Worm (Caenorhabditis elegans): Measurements from ENCODE around the gene pdha-1.

Gene pdha-1

DNA sequence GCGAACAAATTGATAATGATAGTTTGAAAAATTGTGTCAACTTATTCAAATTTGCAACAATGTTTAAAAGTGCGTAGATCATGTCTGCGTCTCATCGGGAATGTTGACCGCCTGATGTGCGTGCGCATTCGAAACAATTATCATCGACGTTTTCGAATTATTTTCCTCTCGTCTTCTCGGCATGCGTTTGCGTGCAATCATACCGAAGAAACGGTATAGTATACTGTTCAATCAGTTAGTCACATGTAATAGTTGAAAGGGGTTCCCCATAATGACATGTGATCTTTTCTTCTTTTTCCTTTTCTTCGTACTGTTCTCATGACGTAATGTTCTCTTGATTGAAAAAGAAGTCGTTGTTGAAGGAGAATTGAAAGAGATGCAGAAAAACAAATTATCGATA lies 49.3 kb upstream of the pdha-1 start (continued):
- no peak for TF ChIP-seq fkh-10 (GFP tag; optimal IDR thresholded peaks at IDR 0.05)
- peak; percentile 50 for TF ChIP-seq hpl-2 (GFP tag; optimal IDR thresholded peaks at IDR 0.05)
- TF ChIP-seq elt-2 (tag; optimal IDR thresholded peaks at IDR 0.05), result peak; percentile 82
- TF ChIP-seq nhr-76 (tag; optimal IDR thresholded peaks at IDR 0.05), result no peak
- TF ChIP-seq fos-1 (tag; optimal IDR thresholded peaks at IDR 0.05), result no peak
- TF ChIP-seq ets-5 (GFP tag; IDR thresholded peaks at IDR 0.05), result no peak
- peak; percentile 22; the same call in 1 of the 2 replicates for TF ChIP-seq ceh-88 (GFP tag; IDR thresholded peaks at IDR 0.05)

DNA sequence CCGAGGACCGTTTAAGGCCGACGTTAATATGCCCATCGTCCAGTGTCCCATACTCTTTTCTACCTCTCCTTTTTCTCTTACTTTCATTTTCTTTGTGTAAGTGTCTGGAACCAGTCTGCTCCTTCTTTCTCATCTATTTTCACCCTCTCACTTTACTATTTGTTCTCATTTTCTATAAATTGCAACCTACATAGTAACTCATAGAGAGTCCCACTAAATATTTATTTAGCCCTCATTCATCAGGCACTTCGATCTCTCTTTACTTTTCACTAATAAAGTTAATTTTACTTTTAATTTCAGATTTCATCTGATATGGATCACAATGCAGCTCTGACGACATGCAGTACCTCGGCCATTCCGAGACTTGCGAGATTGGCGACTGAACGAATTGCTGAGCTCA lies 48.7 kb upstream of the pdha-1 start, which contains the start of gene zyg-11:
zyg-11 (plus strand) TSS at position 301 of the 400 bp plus-strand sequence.
- peak in 1 of 2 experiments; percentile 12 for TF ChIP-seq efl-1 (optimal IDR thresholded peaks at IDR 0.05)
- no peak for TF ChIP-seq efl-1 (GFP tag; optimal IDR thresholded peaks at IDR 0.05 in 1 of 2)
- no peak for TF ChIP-seq snu-23 (GFP tag; optimal IDR thresholded peaks at IDR 0.05)
- TF ChIP-seq grh-1 (GFP tag; IDR thresholded peaks at IDR 0.05), result no peak
- peak; percentile 7 for TF ChIP-seq lir-3 (tag; optimal IDR thresholded peaks at IDR 0.05; ENCODE audit: poor library complexity)

ce11 chrII:8020580-8021044 lies 45.5 kb upstream of the pdha-1 start:
- TF ChIP-seq elt-3 (tag; optimal IDR thresholded peaks at IDR 0.05) (no peak), aly-2 (tag; optimal IDR thresholded peaks at IDR 0.05) (peak; percentile 47), nhr-90 (tag; optimal IDR thresholded peaks at IDR 0.05; ENCODE audit: poor library complexity) (peak; percentile 20), efl-1 (optimal IDR thresholded peaks at IDR 0.05) (no peak), efl-1 (GFP tag; optimal IDR thresholded peaks at IDR 0.05 in 1 of 2) (peak in 1 of 2 experiments; percentile 54)

- TF ChIP-seq unc-62 (GFP tag; optimal IDR thresholded peaks at IDR 0.05), result no peak
- TF ChIP-seq isw-1 (GFP tag; IDR thresholded peaks at IDR 0.05), result no peak
- no peak for TF ChIP-seq nhr-76 (tag; optimal IDR thresholded peaks at IDR 0.05)
- TF ChIP-seq nhr-20 (tag; optimal IDR thresholded peaks at IDR 0.05), result no peak
- TF ChIP-seq nhr-19 (GFP tag; conservative IDR thresholded peaks at IDR 0.05), result no peak
- no peak for TF ChIP-seq xbp-1 (tag; optimal IDR thresholded peaks at IDR 0.05)
- no peak for TF ChIP-seq tlp-1 (tag; optimal IDR thresholded peaks at IDR 0.05)
- no peak for TF ChIP-seq unc-98 (GFP tag; IDR thresholded peaks at IDR 0.05)
- TF ChIP-seq fkh-10 (GFP tag; optimal IDR thresholded peaks at IDR 0.05), result no peak
- no peak for TF ChIP-seq pax-3 (tag; optimal IDR thresholded peaks at IDR 0.05)
- no peak for TF ChIP-seq ceh-8 (GFP tag; optimal IDR thresholded peaks at IDR 0.05)
- TF ChIP-seq vab-15 (tag; optimal IDR thresholded peaks at IDR 0.05), result no peak
- no peak for TF ChIP-seq lin-35 (GFP tag; optimal IDR thresholded peaks at IDR 0.05)
- TF ChIP-seq efl-1 (optimal IDR thresholded peaks at IDR 0.05), result no peak
- no peak for TF ChIP-seq efl-1 (GFP tag; optimal IDR thresholded peaks at IDR 0.05 in 1 of 2)
- no peak for TF ChIP-seq swsn-7 (tag; optimal IDR thresholded peaks at IDR 0.05)
- no peak for TF ChIP-seq ets-5 (GFP tag; IDR thresholded peaks at IDR 0.05)
- no peak for TF ChIP-seq ceh-88 (GFP tag; IDR thresholded peaks at IDR 0.05)
- no peak for TF ChIP-seq elt-3 (tag; optimal IDR thresholded peaks at IDR 0.05)
- no peak for TF ChIP-seq aha-1 (tag; optimal IDR thresholded peaks at IDR 0.05)
Observed at ce11 chrII:8022461-8022860, 43.6 kb upstream of the pdha-1 start, which contains the start of gene hda-2. hda-2 (minus strand) TSS chrII:8022561.

DNA sequence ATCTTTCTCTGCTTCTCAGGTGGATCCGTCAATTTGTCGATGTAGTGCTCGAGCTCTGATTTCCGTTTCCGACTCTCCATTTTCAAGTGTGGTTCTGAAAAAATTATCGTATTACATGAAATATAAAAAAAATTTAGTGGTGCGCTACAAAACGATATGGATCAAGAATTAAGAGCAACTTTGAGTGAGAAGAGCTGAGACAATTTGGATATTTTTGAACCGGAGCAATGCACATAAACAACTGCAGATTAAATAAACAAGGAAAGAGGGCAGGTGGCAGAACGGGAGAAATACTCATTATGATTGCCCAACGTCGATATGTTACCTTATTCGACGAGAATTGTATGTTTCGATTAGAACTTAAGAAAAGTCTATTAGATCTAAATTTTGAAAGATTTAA lies 38.4 kb upstream of the pdha-1 start, which contains the start of gene swsn-7:
swsn-7 (minus strand) TSS at position 101 of the 400 bp plus-strand sequence.
- no peak for TF ChIP-seq dpl-1 (GFP tag; optimal IDR thresholded peaks at IDR 0.05)
- TF ChIP-seq efl-1 (optimal IDR thresholded peaks at IDR 0.05), result no peak
- TF ChIP-seq efl-1 (GFP tag; optimal IDR thresholded peaks at IDR 0.05 in 1 of 2), result peak in 1 of 2 experiments; percentile 61
- TF ChIP-seq ces-1 (GFP tag; optimal IDR thresholded peaks at IDR 0.05), result no peak
- TF ChIP-seq fos-1 (tag; optimal IDR thresholded peaks at IDR 0.05), result no peak
- no peak for TF ChIP-seq snu-23 (GFP tag; optimal IDR thresholded peaks at IDR 0.05)

ce11 chrII:8028246-8028694 lies 37.8 kb upstream of the pdha-1 start:
- TF ChIP-seq ets-5 (GFP tag; IDR thresholded peaks at IDR 0.05) (no peak), efl-3 (GFP tag; optimal IDR thresholded peaks at IDR 0.05) (no peak), lin-13 (GFP tag; optimal IDR thresholded peaks at IDR 0.05) (peak; percentile 71), grh-1 (GFP tag; IDR thresholded peaks at IDR 0.05) (no peak), blmp-1 (tag; optimal IDR thresholded peaks at IDR 0.05) (peak; percentile 4), elt-3 (tag; optimal IDR thresholded peaks at IDR 0.05) (peak in 2 of 6 experiments; percentile 16 to 29), ztf-11 (tag; optimal IDR thresholded peaks at IDR 0.05) (peak in 1 of 2 experiments; percentile 51), ama-1 (optimal IDR thresholded peaks at IDR 0.05) (no peak), nhr-47 (tag; optimal IDR thresholded peaks at IDR 0.05) (peak; percentile 76), lsy-2 (tag; optimal IDR thresholded peaks at IDR 0.05) (peak; percentile 58 to 83), nhr-90 (tag; optimal IDR thresholded peaks at IDR 0.05; ENCODE audit: poor library complexity) (peak; percentile 35), nhr-77 (tag; optimal IDR thresholded peaks at IDR 0.05) (peak; percentile 77), lin-15B (tag; optimal IDR thresholded peaks at IDR 0.05) (peak; percentile 83), unc-30 (tag; optimal IDR thresholded peaks at IDR 0.05) (no peak), swsn-7 (tag; optimal IDR thresholded peaks at IDR 0.05) (peak; percentile 90), egl-13 (tag; optimal IDR thresholded peaks at IDR 0.05) (peak; percentile 48), sox-4 (tag; optimal IDR thresholded peaks at IDR 0.05) (peak; percentile 46)

Measured in whole organism, L1 larva.